Worm (Caenorhabditis elegans) whole organism, mixed stage, embryonic: ENCODE measurements around the gene T05H4.15.

Experiments used
- blmp-1 ChIP-seq: fragments of 150-350 bp; optimal IDR thresholded peaks from 2 replicates; lab custom pipeline; 2014; ENCODE audit warnings: missing biosample characterization, missing genetic modification characterization
- nhr-28 ChIP-seq: fragments of 150-350 bp; optimal IDR thresholded peaks from 2 replicates; lab custom pipeline; 2014; ENCODE audit warnings: missing biosample characterization, missing genetic modification characterization
- unc-39 ChIP-seq: fragments of 150-350 bp; optimal IDR thresholded peaks from 2 replicates; lab custom pipeline; 2014; ENCODE audit warnings: missing biosample characterization, missing genetic modification characterization

DNA sequence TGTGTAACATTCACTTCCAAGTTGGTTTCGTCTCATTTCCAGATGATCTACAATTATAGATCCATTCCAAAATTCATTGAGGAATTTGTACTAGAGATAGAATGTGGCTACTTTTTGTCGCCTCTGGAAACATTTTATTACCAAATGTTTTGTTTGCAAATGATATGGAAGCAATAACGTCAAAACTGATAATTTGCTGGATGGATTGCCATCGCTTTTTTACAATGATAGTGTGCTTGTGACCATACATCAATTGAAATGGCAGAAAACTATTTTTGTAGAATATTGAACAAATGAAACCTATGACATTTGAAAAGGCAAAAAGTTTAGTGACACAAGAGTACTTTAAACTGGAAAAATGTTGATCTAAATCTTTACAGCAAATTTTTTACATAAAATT, 27.0 kb downstream of the T05H4.15 start:
- TF ChIP-seq unc-39 (no peak), blmp-1 (tag; lab: Kevin White, UChicago) (no peak), nhr-28 (tag; lab: Kevin White, UChicago) (no peak)
